Worm (Caenorhabditis elegans) whole organism, mixed stage, embryonic: Measurements from ENCODE around the gene cbn-1.
A peak's percentile ranks its signal among the peaks of the same experiment; 100 is the strongest.

ENCODE experiments used
- ces-1 ChIP-seq: fragments of 150-350 bp; optimal IDR thresholded peaks from 2 replicates; lab custom pipeline; 2014; ENCODE audit warnings: missing biosample characterization, missing genetic modification reagents, missing genetic modification characterization
- elt-3 ChIP-seq: fragments of 150-350 bp; optimal IDR thresholded peaks from 2 replicates; lab custom pipeline; 2014; ENCODE audit warnings: missing biosample characterization, missing genetic modification characterization
- ham-2 ChIP-seq: fragments of 200-800 bp; sonication (Bioruptor generic); optimal IDR thresholded peaks from 2 replicates; lab custom pipeline; 2018; ENCODE audit warnings: mild to moderate bottlenecking, missing genetic modification characterization, missing compliant biosample characterization
- nhr-28 ChIP-seq: fragments of 150-350 bp; optimal IDR thresholded peaks from 2 replicates; lab custom pipeline; 2014; ENCODE audit warnings: missing biosample characterization, missing genetic modification characterization
- ztf-11 ChIP-seq: fragments of 150-350 bp; optimal IDR thresholded peaks from 2 replicates; lab custom pipeline; 2014; ENCODE audit warnings: missing biosample characterization, missing genetic modification characterization

DNA sequence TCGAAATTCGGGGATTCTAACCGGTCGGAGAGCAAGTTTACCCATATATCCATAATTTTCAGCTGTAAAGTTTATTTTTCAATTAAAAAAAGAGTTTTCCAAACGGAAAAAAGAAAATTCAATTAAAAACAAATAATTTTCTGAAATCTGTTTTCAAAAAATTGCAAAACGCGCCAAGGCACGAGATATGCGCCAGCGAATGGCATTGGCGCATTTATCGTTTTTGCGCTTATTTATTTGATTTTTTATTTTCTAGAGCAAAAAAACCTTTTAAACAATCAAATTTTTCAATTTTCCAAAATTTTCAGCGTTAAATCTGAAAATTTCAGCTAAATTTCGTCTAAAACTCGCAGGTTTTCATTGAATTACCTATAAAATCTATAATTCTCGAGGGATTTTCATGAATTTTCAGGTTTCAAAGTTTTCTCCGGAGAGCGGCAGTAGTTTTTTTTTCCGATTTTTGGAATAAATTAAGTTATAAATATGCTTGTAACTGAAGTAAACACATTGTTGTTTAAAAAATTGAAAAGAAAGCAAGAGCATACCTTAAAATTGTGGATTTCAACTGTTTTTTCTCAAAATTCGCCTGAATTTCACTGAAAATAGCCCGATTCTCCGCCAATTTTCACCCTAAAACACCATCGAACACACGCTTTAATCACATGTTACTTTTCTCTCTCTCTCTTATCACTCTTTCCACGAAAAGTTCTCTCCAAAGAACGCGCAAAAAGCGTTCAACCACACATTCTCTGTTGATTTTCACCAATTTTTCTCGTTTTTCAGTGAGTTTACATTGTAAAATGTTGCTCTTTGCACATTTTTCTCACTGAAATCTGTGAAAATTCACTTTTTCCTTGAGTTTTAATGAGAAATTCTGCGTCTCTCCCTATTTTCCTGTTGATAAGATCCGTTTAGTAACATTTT is 46.4 kb downstream of the cbn-1 start, which contains the start of gene B0432.10:
- TF ChIP-seq ham-2 (GFP tag; lab: Kevin White, UChicago) (no peak), elt-3 (no peak), nhr-28 (tag; lab: Kevin White, UChicago) (no peak), ztf-11 (tag; lab: Kevin White, UChicago) (no peak), ces-1 (peak; percentile 81)
